Fruit fly (Drosophila melanogaster) whole organism, embryonic: ENCODE measurements around the gene Tango2.

ENCODE experiments used
- CG10321 ChIP-seq: fragments of 200-800 bp; sonication (Bioruptor generic); IDR thresholded peaks from 2 replicates; pipeline ENCODE4 v1.3.6; 2022; ENCODE audit warnings: missing biosample characterization, missing genetic modification characterization
- CG10366 ChIP-seq: fragments of 200-800 bp; sonication (Bioruptor generic); IDR thresholded peaks from 2 replicates; pipeline ENCODE4 v1.3.6; 2022; ENCODE audit warnings: missing biosample characterization, missing genetic modification characterization
- CG10654 ChIP-seq: fragments of 200-800 bp; sonication (Bioruptor generic); optimal IDR thresholded peaks from 2 replicates; lab custom pipeline; 2016; ENCODE audit warnings: missing biosample characterization, missing genetic modification characterization
- CG11398 ChIP-seq: fragments of 200-800 bp; sonication (Bioruptor generic); optimal IDR thresholded peaks from 2 replicates; lab custom pipeline; 2016; ENCODE audit warnings: missing biosample characterization, missing genetic modification characterization
- CG11696 ChIP-seq: fragments of 200-800 bp; sonication (Bioruptor generic); IDR thresholded peaks from 2 replicates; pipeline ENCODE4 v1.3.6; 2022; ENCODE audit warnings: missing biosample characterization, missing genetic modification characterization
- CG1233 ChIP-seq: fragments of 200-800 bp; sonication (Bioruptor generic); optimal IDR thresholded peaks from 4 replicates; lab custom pipeline; 2018; ENCODE audit warnings: missing biosample characterization, mild to moderate bottlenecking, missing genetic modification characterization
- CG12769 ChIP-seq: fragments of 200-800 bp; sonication (Bioruptor generic); optimal IDR thresholded peaks from 2 replicates; lab custom pipeline; 2019; ENCODE audit warnings: missing biosample characterization, mild to moderate bottlenecking, missing genetic modification characterization, moderate library complexity
- CG15269 ChIP-seq: fragments of 200-800 bp; sonication (Bioruptor generic); optimal IDR thresholded peaks from 2 replicates; lab custom pipeline; 2018; ENCODE audit warnings: missing biosample characterization, mild to moderate bottlenecking, missing genetic modification characterization, moderate library complexity
- CG15514 ChIP-seq: fragments of 200-800 bp; sonication (Bioruptor generic); optimal IDR thresholded peaks from 3 replicates; lab custom pipeline; 2017; ENCODE audit warnings: missing biosample characterization, missing genetic modification characterization, mild to moderate bottlenecking, moderate library complexity, missing genetic modification reagents
- CG16863 ChIP-seq: fragments of 200-800 bp; sonication (Bioruptor generic); optimal IDR thresholded peaks from 3 replicates; lab custom pipeline; 2016; ENCODE audit warnings: missing biosample characterization, missing genetic modification characterization
- CG17186 ChIP-seq: fragments of 200-800 bp; sonication (Bioruptor generic); optimal IDR thresholded peaks from 3 replicates; lab custom pipeline; 2017; ENCODE audit warnings: missing biosample characterization, missing genetic modification reagents, missing genetic modification characterization
- CG17802 ChIP-seq: fragments of 200-800 bp; sonication (Bioruptor generic); optimal IDR thresholded peaks from 2 replicates; lab custom pipeline; 2018; ENCODE audit warnings: missing biosample characterization, mild to moderate bottlenecking, missing genetic modification characterization, moderate library complexity
- CG17829 ChIP-seq: fragments of 200-800 bp; optimal IDR thresholded peaks from 2 replicates; lab custom pipeline; 2019; ENCODE audit warnings: missing biosample characterization, mild to moderate bottlenecking, missing genetic modification characterization, moderate library complexity
- CG2116 ChIP-seq: fragments of 200-800 bp; sonication (Bioruptor generic); optimal IDR thresholded peaks from 3 replicates; lab custom pipeline; 2018; ENCODE audit warnings: missing biosample characterization, mild to moderate bottlenecking, missing genetic modification characterization
- CG2712 ChIP-seq: fragments of 200-800 bp; optimal IDR thresholded peaks from 3 replicates; lab custom pipeline; 2019; ENCODE audit warnings: missing biosample characterization, mild to moderate bottlenecking, missing genetic modification characterization, moderate library complexity
- CG30020 ChIP-seq: fragments of 200-800 bp; optimal IDR thresholded peaks from 2 replicates; lab custom pipeline; 2019; ENCODE audit warnings: missing biosample characterization, mild to moderate bottlenecking, missing genetic modification characterization, moderate library complexity
- CG4854 ChIP-seq: fragments of 200-800 bp; sonication (Bioruptor generic); optimal IDR thresholded peaks from 2 replicates; lab custom pipeline; 2016; ENCODE audit warnings: missing biosample characterization, missing genetic modification characterization, inconsistent platforms
- CG5245 ChIP-seq: fragments of 200-800 bp; sonication (Bioruptor generic); optimal IDR thresholded peaks from 3 replicates; lab custom pipeline; 2016; ENCODE audit warnings: missing biosample characterization, missing genetic modification characterization
- CG6791 ChIP-seq: fragments of 200-800 bp; sonication (Bioruptor generic); IDR thresholded peaks from 3 replicates; pipeline ENCODE4 v1.3.6; 2022; ENCODE audit warnings: missing biosample characterization, missing genetic modification characterization; ENCODE audit not compliant: partially characterized antibody
- CG9215 ChIP-seq: fragments of 200-800 bp; sonication (Bioruptor generic); IDR thresholded peaks from 2 replicates; pipeline ENCODE4 v1.3.6; 2022; ENCODE audit warnings: missing biosample characterization, missing genetic modification characterization
- CoRest ChIP-seq: fragments of 200-800 bp; sonication (Bioruptor generic); optimal IDR thresholded peaks from 3 replicates; lab custom pipeline; 2018; ENCODE audit warnings: missing biosample characterization, mild to moderate bottlenecking, missing genetic modification characterization, moderate library complexity
- Deaf1 ChIP-seq: fragments of 200-800 bp; optimal IDR thresholded peaks from 3 replicates; lab custom pipeline; 2019; ENCODE audit warnings: missing biosample characterization, mild to moderate bottlenecking, missing genetic modification characterization, moderate library complexity
- Gug ChIP-seq: fragments of 200-800 bp; sonication (Bioruptor generic); IDR thresholded peaks from 4 replicates; pipeline ENCODE4 v1.3.6; 2022; ENCODE audit warnings: missing biosample characterization, missing genetic modification characterization
- H2.0 ChIP-seq: fragments of 200-800 bp; sonication (Bioruptor generic); IDR thresholded peaks from 2 replicates; pipeline ENCODE4 v1.3.6; 2022; ENCODE audit warnings: missing biosample characterization, missing genetic modification characterization
- Hmx ChIP-seq: fragments of 200-800 bp; sonication (Bioruptor generic); optimal IDR thresholded peaks from 2 replicates; lab custom pipeline; 2016; ENCODE audit warnings: missing biosample characterization, missing genetic modification characterization
- Hr39 ChIP-seq: fragments of >200 bp; optimal IDR thresholded peaks from 2 replicates; lab custom pipeline; 2017
- Lim3 ChIP-seq: fragments of 200-800 bp; sonication (Bioruptor generic); IDR thresholded peaks from 2 replicates; pipeline ENCODE4 v1.3.6; 2022; ENCODE audit warnings: missing biosample characterization, missing genetic modification characterization
- MBD-R2 ChIP-seq: fragments of 200-800 bp; sonication (Bioruptor generic); IDR thresholded peaks from 2 replicates; pipeline ENCODE4 v1.3.6; 2022; ENCODE audit warnings: missing biosample characterization, missing genetic modification characterization
- MTF-1 ChIP-seq: fragments of 200-800 bp; sonication (Bioruptor generic); optimal IDR thresholded peaks from 2 replicates; lab custom pipeline; 2018; ENCODE audit warnings: missing biosample characterization, mild to moderate bottlenecking, missing genetic modification characterization, borderline replicate concordance
- NC2α ChIP-seq: fragments of 200-800 bp; sonication (Bioruptor generic); optimal IDR thresholded peaks from 2 replicates; lab custom pipeline; 2016; ENCODE audit warnings: missing biosample characterization, missing genetic modification characterization
- NC2β ChIP-seq: fragments of 200-800 bp; sonication (Bioruptor generic); optimal IDR thresholded peaks from 2 replicates; lab custom pipeline; 2016; ENCODE audit warnings: missing biosample characterization, missing genetic modification characterization
- Nf-YC ChIP-seq: fragments of 200-800 bp; optimal IDR thresholded peaks from 3 replicates; lab custom pipeline; 2019; ENCODE audit warnings: missing biosample characterization, mild to moderate bottlenecking, missing genetic modification characterization, moderate library complexity
- Oaz ChIP-seq: fragments of 200-800 bp; sonication (Bioruptor generic); IDR thresholded peaks from 2 replicates; pipeline ENCODE4 v1.3.6; 2022; ENCODE audit warnings: missing biosample characterization, missing genetic modification characterization
- Opbp ChIP-seq: fragments of 200-800 bp; sonication (Bioruptor generic); IDR thresholded peaks from 3 replicates; pipeline ENCODE4 v1.3.6; 2022; ENCODE audit warnings: missing biosample characterization, missing genetic modification characterization; ENCODE audit not compliant: partially characterized antibody
- Spps ChIP-seq: fragments of 200-800 bp; sonication (Bioruptor generic); optimal IDR thresholded peaks from 2 replicates; lab custom pipeline; 2018; ENCODE audit warnings: missing biosample characterization, mild to moderate bottlenecking, missing genetic modification characterization
- Sry-δ ChIP-seq: fragments of 200-800 bp; sonication (Bioruptor generic); optimal IDR thresholded peaks from 2 replicates; lab custom pipeline; 2016; ENCODE audit warnings: missing biosample characterization, missing genetic modification characterization
- bowl ChIP-seq: fragments of 200-800 bp; sonication (Bioruptor generic); IDR thresholded peaks from 2 replicates; pipeline ENCODE4 v1.3.6; 2022; ENCODE audit warnings: missing biosample characterization, missing genetic modification characterization
- chif ChIP-seq, 2 experiments: fragments of 200-800 bp; sonication (Bioruptor generic); optimal IDR thresholded peaks; 3 replicates each; lab custom pipeline; 2016; ENCODE audit warnings: missing biosample characterization in 2 of 2, missing genetic modification characterization in 2 of 2
- ems ChIP-seq: fragments of 200-800 bp; sonication (Bioruptor generic); optimal IDR thresholded peaks from 3 replicates; lab custom pipeline; 2016; ENCODE audit warnings: missing biosample characterization, missing genetic modification characterization
- fd64A ChIP-seq: fragments of 200-800 bp; sonication (Bioruptor generic); optimal IDR thresholded peaks from 3 replicates; lab custom pipeline; 2018; ENCODE audit warnings: missing biosample characterization, mild to moderate bottlenecking, missing genetic modification characterization
- fru ChIP-seq: fragments of >200 bp; optimal IDR thresholded peaks from 2 replicates; lab custom pipeline; 2017
- kay ChIP-seq: fragments of 200-800 bp; sonication (Bioruptor generic); optimal IDR thresholded peaks from 2 replicates; lab custom pipeline; 2016; ENCODE audit warnings: missing biosample characterization, missing genetic modification characterization
- klu ChIP-seq: fragments of 200-800 bp; sonication (Bioruptor generic); IDR thresholded peaks from 2 replicates; pipeline ENCODE4 v1.3.6; 2022; ENCODE audit warnings: missing biosample characterization, missing genetic modification characterization
- nmo ChIP-seq: fragments of 200-800 bp; sonication (Bioruptor generic); optimal IDR thresholded peaks from 2 replicates; lab custom pipeline; 2018; ENCODE audit warnings: missing biosample characterization, mild to moderate bottlenecking, missing genetic modification characterization, moderate library complexity
- org-1 ChIP-seq: fragments of 200-800 bp; sonication (Bioruptor generic); optimal IDR thresholded peaks from 2 replicates; lab custom pipeline; 2017; ENCODE audit warnings: missing biosample characterization, missing genetic modification characterization
- pho ChIP-seq: fragments of 200-800 bp; sonication (Bioruptor generic); optimal IDR thresholded peaks from 2 replicates; lab custom pipeline; 2016; ENCODE audit warnings: missing biosample characterization, missing genetic modification characterization
- pros ChIP-seq: fragments of 200-800 bp; sonication (Bioruptor generic); optimal IDR thresholded peaks from 3 replicates; lab custom pipeline; 2019; ENCODE audit warnings: missing biosample characterization, mild to moderate bottlenecking, missing genetic modification characterization, moderate library complexity
- salm ChIP-seq: fragments of 200-800 bp; sonication (Bioruptor generic); optimal IDR thresholded peaks from 2 replicates; lab custom pipeline; 2018; ENCODE audit warnings: missing biosample characterization, mild to moderate bottlenecking, missing genetic modification characterization
- seq ChIP-seq: fragments of 200-800 bp; sonication (Bioruptor generic); IDR thresholded peaks from 2 replicates; pipeline ENCODE4 v1.3.6; 2022; ENCODE audit warnings: missing biosample characterization, missing genetic modification characterization
- sim ChIP-seq: fragments of 200-800 bp; sonication (Bioruptor generic); IDR thresholded peaks from 2 replicates; pipeline ENCODE4 v1.3.6; 2022; ENCODE audit warnings: missing biosample characterization, missing genetic modification characterization
- so ChIP-seq: fragments of 200-800 bp; sonication (Bioruptor generic); IDR thresholded peaks from 3 replicates; pipeline ENCODE4 v1.3.6; 2022; ENCODE audit warnings: missing biosample characterization, missing genetic modification characterization
- unc-4 ChIP-seq: fragments of 200-800 bp; sonication (Bioruptor generic); IDR thresholded peaks from 2 replicates; pipeline ENCODE4 v1.3.6; 2022; ENCODE audit warnings: missing biosample characterization, missing genetic modification characterization; ENCODE audit not compliant: partially characterized antibody

Gene Tango2

DNA sequence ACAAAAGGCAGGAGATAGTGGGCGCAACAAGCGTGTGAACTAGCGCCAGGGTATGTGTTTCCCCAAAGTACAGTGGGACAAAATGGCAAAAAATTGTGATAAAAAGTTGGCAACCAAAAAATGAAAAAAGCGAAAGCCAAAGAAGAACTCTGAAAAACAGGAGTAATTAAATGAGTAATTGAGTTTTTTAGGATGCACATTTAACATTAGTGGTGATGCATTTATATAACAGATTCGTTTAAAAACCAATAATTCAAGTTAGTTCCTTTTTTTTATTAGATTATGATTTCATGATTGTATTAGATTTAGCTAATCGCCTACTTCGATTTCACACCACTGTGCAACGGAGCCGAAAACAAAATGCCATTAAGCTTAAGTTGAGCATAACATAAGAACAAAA is 44.4 kb upstream of the Tango2 start:
- TF ChIP-seq CG11398 (GFP tag; lab: Kevin White, UChicago) (no peak), kay (GFP tag; lab: Kevin White, UChicago) (no peak), Gug (GFP tag; lab: Robert Waterston, UW) (no peak), ems (GFP tag; lab: Kevin White, UChicago) (peak; percentile 46), unc-4 (GFP tag; lab: Robert Waterston, UW) (no peak), CG2116 (GFP tag; lab: Kevin White, UChicago) (no peak), Hmx (GFP tag; lab: Kevin White, UChicago) (no peak), CG4854 (GFP tag; lab: Kevin White, UChicago) (no peak), NC2β (GFP tag; lab: Kevin White, UChicago) (peak; percentile 0), Oaz (no peak), CG17829 (tag; lab: Kevin White, UChicago) (peak; percentile 52), CG10654 (GFP tag; lab: Kevin White, UChicago) (peak; percentile 27), CG11696 (GFP tag; lab: Robert Waterston, UW) (0 out of 2 replicates have a peak, but pooled peaks have one; percentile 12), nmo (GFP tag; lab: Kevin White, UChicago) (peak; percentile 73), CG17802 (tag; lab: Kevin White, UChicago) (no peak), Deaf1 (tag; lab: Kevin White, UChicago) (peak; percentile 1), salm (peak; percentile 20), CG2712 (tag; lab: Kevin White, UChicago) (peak; percentile 71), CG1233 (GFP tag; lab: Kevin White, UChicago) (peak; percentile 37), CG5245 (GFP tag; lab: Kevin White, UChicago) (peak; percentile 43), bowl (GFP tag; lab: Robert Waterston, UW) (no peak), Spps (tag; lab: Kevin White, UChicago) (peak; percentile 32), klu (GFP tag; lab: Robert Waterston, UW) (no peak), Hr39 (lab: Kevin White, UChicago) (no peak), CG6791 (GFP tag; lab: Robert Waterston, UW) (no peak), Sry-δ (GFP tag; lab: Kevin White, UChicago) (peak; percentile 6), CG9215 (GFP tag; lab: Robert Waterston, UW) (peak; percentile 24; the same call in 1 of the 2 replicates), CG10366 (peak; percentile 43), CG15514 (peak; percentile 35), Opbp (GFP tag; lab: Robert Waterston, UW) (no peak), NC2α (GFP tag; lab: Kevin White, UChicago) (no peak), CG15269 (tag; lab: Kevin White, UChicago) (peak; percentile 63), CG16863 (peak; percentile 51), org-1 (peak; percentile 58), MBD-R2 (no peak), CG10321 (no peak), Lim3 (no peak), seq (GFP tag; lab: Robert Waterston, UW) (peak; percentile 57), H2.0 (GFP tag; lab: Robert Waterston, UW) (no peak), pros (GFP tag; lab: Kevin White, UChicago) (no peak), CG12769 (tag; lab: Kevin White, UChicago) (no peak), fd64A (no peak), Nf-YC (tag; lab: Kevin White, UChicago) (no peak), chif (GFP tag; optimal IDR thresholded peaks at IDR 0.05; lab: Kevin White, UChicago) (peak; percentile 48 to 65), pho (GFP tag; lab: Kevin White, UChicago) (peak; percentile 27), sim (GFP tag; lab: Robert Waterston, UW) (no peak), CG30020 (tag; lab: Kevin White, UChicago) (no peak), MTF-1 (no peak), so (GFP tag; lab: Robert Waterston, UW) (0 out of 3 replicates have a peak, but pooled peaks have one; percentile 42), fru (no peak), CG17186 (no peak), CoRest (tag; lab: Kevin White, UChicago) (peak; percentile 64)
